Fruit fly (Drosophila melanogaster): ENCODE data around the gene Muc96D.

DNA sequence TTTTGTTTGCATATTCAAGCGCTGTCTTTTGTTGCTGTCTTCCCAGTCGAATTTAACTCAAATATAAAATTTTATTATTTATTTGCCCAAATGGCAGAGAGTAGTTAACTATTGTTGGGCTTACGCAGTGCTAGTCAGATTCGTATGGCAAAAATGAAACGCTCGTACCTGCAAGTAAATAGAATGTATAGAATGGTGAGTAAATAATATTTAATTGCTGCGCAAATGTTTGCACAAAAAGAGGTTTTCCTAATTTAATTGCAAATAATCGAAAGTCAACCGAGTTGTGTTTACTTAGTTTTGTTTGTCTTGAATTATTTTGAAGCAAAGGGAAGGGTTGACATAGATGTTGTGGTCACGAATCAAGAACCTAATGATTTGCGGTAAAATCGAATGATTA lies 48.3 kb upstream of the Muc96D start:
- no peak for TF ChIP-seq CG8478 (optimal IDR thresholded peaks at IDR 0.05)
- no peak for TF ChIP-seq CTCF (optimal IDR thresholded peaks at IDR 0.05)
